Worm (Caenorhabditis elegans): Measurements from ENCODE around the gene K07B1.4.
"Not testable (repeated sequence)": the region's sequence is repeated elsewhere in the genome, so short reads cannot be mapped to it uniquely, and the experiment has no call there.

The K07B1.4 gene

ce11 chrV:9378335-9378734 is 49.6 kb downstream of the K07B1.4 start, which contains the start of gene E02C12.10:
Gene E02C12.10 (minus strand): TSS chrV:9378409.
- TF ChIP-seq M03D4.4 (tag; optimal IDR thresholded peaks at IDR 0.05) = no peak
- no peak for TF ChIP-seq snpc-4 (tag; optimal IDR thresholded peaks at IDR 0.05)
- TF ChIP-seq nhr-76 (tag; optimal IDR thresholded peaks at IDR 0.05) = no peak
- TF ChIP-seq zip-8 (tag; optimal IDR thresholded peaks at IDR 0.05) = no peak
- no peak for TF ChIP-seq bed-3 (GFP tag; optimal IDR thresholded peaks at IDR 0.05)
- no peak for TF ChIP-seq nhr-237 (tag; optimal IDR thresholded peaks at IDR 0.05)
- no peak for TF ChIP-seq elt-3 (tag; optimal IDR thresholded peaks at IDR 0.05)
- TF ChIP-seq tbx-8 (GFP tag; optimal IDR thresholded peaks at IDR 0.05) = no peak
- no peak for TF ChIP-seq nhr-28 (tag; optimal IDR thresholded peaks at IDR 0.05)
- no peak for TF ChIP-seq mab-5 (tag; optimal IDR thresholded peaks at IDR 0.05)
- no peak for TF ChIP-seq mls-2 (tag; optimal IDR thresholded peaks at IDR 0.05)
- TF ChIP-seq ceh-83 (GFP tag; optimal IDR thresholded peaks at IDR 0.05) = no peak
- TF ChIP-seq flh-1 (GFP tag; optimal IDR thresholded peaks at IDR 0.05) = no peak

- TF ChIP-seq ztf-11 (tag; optimal IDR thresholded peaks at IDR 0.05); unc-62 (GFP tag; optimal IDR thresholded peaks at IDR 0.05); ces-1 (GFP tag; optimal IDR thresholded peaks at IDR 0.05): not testable (repeated sequence)
These were observed 51.0 kb downstream of the K07B1.4 start, which contains the start of gene E02C12.11 for ce11 chrV:9379808-9380207. Gene E02C12.11 (minus strand): TSS chrV:9379908.
